Worm (Caenorhabditis elegans): ENCODE measurements around the gene T25B9.9.

The T25B9.9 gene

ce11 chrIV:10778582-10778981 lies 9.1 kb downstream of the T25B9.9 start (continued):
- TF ChIP-seq daf-12 (tag; optimal IDR thresholded peaks at IDR 0.05): no peak
- TF ChIP-seq ces-1 (GFP tag; optimal IDR thresholded peaks at IDR 0.05): no peak
- no peak for TF ChIP-seq dpl-1 (GFP tag; optimal IDR thresholded peaks at IDR 0.05)
- TF ChIP-seq F26F4.8 (GFP tag; conservative IDR thresholded peaks at IDR 0.05): no peak
- TF ChIP-seq F37D6.2 (tag; optimal IDR thresholded peaks at IDR 0.05): no peak
- no peak for TF ChIP-seq Y5F2A.4 (GFP tag; optimal IDR thresholded peaks at IDR 0.05)
- TF ChIP-seq dmd-9 (GFP tag; IDR thresholded peaks at IDR 0.05): no peak
- TF ChIP-seq madf-5 (GFP tag; IDR thresholded peaks at IDR 0.05): no peak
- no peak for TF ChIP-seq hlh-11 (tag; optimal IDR thresholded peaks at IDR 0.05)
- TF ChIP-seq Y48G9A.11 (GFP tag; IDR thresholded peaks at IDR 0.05): no peak
- TF ChIP-seq madf-9 (GFP tag; conservative IDR thresholded peaks at IDR 0.05): 0 out of 2 replicates have a peak, but pooled peaks have one; percentile 17
- no peak for TF ChIP-seq zip-11 (GFP tag; IDR thresholded peaks at IDR 0.05)
- TF ChIP-seq nhr-42 (GFP tag; IDR thresholded peaks at IDR 0.05): 0 out of 2 replicates have a peak, but pooled peaks have one; percentile 39
- no peak for TF ChIP-seq mes-2 (tag; optimal IDR thresholded peaks at IDR 0.05; ENCODE audit: poor library complexity, severe bottlenecking)
- no peak for TF ChIP-seq Y75B8A.6 (GFP tag; IDR thresholded peaks at IDR 0.05)
- TF ChIP-seq F10B5.3 (tag; optimal IDR thresholded peaks at IDR 0.05): no peak
- no peak for TF ChIP-seq pqm-1 (tag; optimal IDR thresholded peaks at IDR 0.05)
- 0 out of 2 replicates have a peak, but pooled peaks have one; percentile 55 for TF ChIP-seq zfp-3 (GFP tag; conservative IDR thresholded peaks at IDR 0.05)
- no peak for TF ChIP-seq tag-97 (GFP tag; IDR thresholded peaks at IDR 0.05)
- no peak for TF ChIP-seq spr-3 (GFP tag; optimal IDR thresholded peaks at IDR 0.05)
- TF ChIP-seq nhr-48 (tag; optimal IDR thresholded peaks at IDR 0.05): no peak
- TF ChIP-seq daf-16 (GFP tag; optimal IDR thresholded peaks at IDR 0.05): no peak
- TF ChIP-seq daf-16 (tag; optimal IDR thresholded peaks at IDR 0.05): no peak
- no peak for TF ChIP-seq zag-1 (tag; optimal IDR thresholded peaks at IDR 0.05)
- no peak for TF ChIP-seq R02D3.7 (tag; optimal IDR thresholded peaks at IDR 0.05)
- no peak for TF ChIP-seq tra-1 (GFP tag; IDR thresholded peaks at IDR 0.05)
- TF ChIP-seq mdt-29 (GFP tag; IDR thresholded peaks at IDR 0.05): no peak
- TF ChIP-seq mxl-3 (GFP tag; optimal IDR thresholded peaks at IDR 0.05): no peak
- 0 out of 2 replicates have a peak, but pooled peaks have one; percentile 29 for TF ChIP-seq arid-1 (GFP tag; conservative IDR thresholded peaks at IDR 0.05)
- TF ChIP-seq nhr-10 (tag; optimal IDR thresholded peaks at IDR 0.05): no peak
- TF ChIP-seq skn-1 (tag; optimal IDR thresholded peaks at IDR 0.05): no peak
- TF ChIP-seq jun-1 (tag; optimal IDR thresholded peaks at IDR 0.05): no peak
- TF ChIP-seq ztf-11 (tag; optimal IDR thresholded peaks at IDR 0.05): no peak
- no peak for TF ChIP-seq set-16 (GFP tag; IDR thresholded peaks at IDR 0.05)
- TF ChIP-seq egl-43 (GFP tag; IDR thresholded peaks at IDR 0.05): no peak
- peak; percentile 57; the same call in 1 of the 2 replicates for TF ChIP-seq ctbp-1 (GFP tag; IDR thresholded peaks at IDR 0.05)
- no peak for TF ChIP-seq rbr-2 (tag; optimal IDR thresholded peaks at IDR 0.05)
- TF ChIP-seq cey-2 (tag; optimal IDR thresholded peaks at IDR 0.05; ENCODE audit: borderline replicate concordance, insufficient read depth): no peak
- TF ChIP-seq nhr-25 (tag; optimal IDR thresholded peaks at IDR 0.05; ENCODE audit: borderline replicate concordance, insufficient read depth): peak; percentile 19
- TF ChIP-seq egl-27 (tag; optimal IDR thresholded peaks at IDR 0.05): no peak
- TF ChIP-seq lim-7 (GFP tag; IDR thresholded peaks at IDR 0.05): 0 out of 2 replicates have a peak, but pooled peaks have one; percentile 28
- TF ChIP-seq T20F7.1 (GFP tag; optimal IDR thresholded peaks at IDR 0.05): no peak
- no peak for TF ChIP-seq lin-1 (GFP tag; IDR thresholded peaks at IDR 0.05)
- no peak for TF ChIP-seq ceh-82 (tag; optimal IDR thresholded peaks at IDR 0.05)
- peak in 1 of 2 experiments; percentile 26 for TF ChIP-seq lsy-2 (tag; optimal IDR thresholded peaks at IDR 0.05)
- TF ChIP-seq gei-8 (GFP tag; optimal IDR thresholded peaks at IDR 0.05): no peak
- no peak for TF ChIP-seq mdl-1 (tag; optimal IDR thresholded peaks at IDR 0.05)
- no peak for TF ChIP-seq mxl-2 (GFP tag; conservative IDR thresholded peaks at IDR 0.05)
- peak; percentile 86 for TF ChIP-seq T26A8.4 (GFP tag; IDR thresholded peaks at IDR 0.05)
- TF ChIP-seq ceh-62 (tag; optimal IDR thresholded peaks at IDR 0.05): no peak
- no peak for TF ChIP-seq duxl-1 (tag; optimal IDR thresholded peaks at IDR 0.05; ENCODE audit: poor library complexity)
